Fruit fly (Drosophila melanogaster) whole organism, pupa: ENCODE measurements around the gene hdm.

Source experiments
- CG9948 ChIP-seq: fragments of 200-800 bp; sonication (Bioruptor generic); optimal IDR thresholded peaks from 2 replicates; lab custom pipeline; 2018; ENCODE audit warnings: missing biosample characterization, mild to moderate bottlenecking, missing genetic modification characterization, moderate library complexity
- EcR ChIP-seq: fragments of 200-800 bp; sonication (Bioruptor generic); optimal IDR thresholded peaks from 3 replicates; lab custom pipeline; 2019; ENCODE audit warnings: missing biosample characterization, missing genetic modification characterization, mild to moderate bottlenecking, moderate library complexity, missing genetic modification reagents
- Pif1A ChIP-seq: fragments of 200-800 bp; sonication (Bioruptor generic); optimal IDR thresholded peaks from 3 replicates; lab custom pipeline; 2016; ENCODE audit warnings: missing biosample characterization, missing genetic modification characterization

- TF ChIP-seq Pif1A (GFP tag; lab: Kevin White, UChicago) (no peak), CG9948 (tag; lab: Kevin White, UChicago) (no peak), EcR (no peak)
Measured at dm6 chrX:7900659-7901058, 19.3 kb downstream of the hdm start.
